Worm (Caenorhabditis elegans): ENCODE measurements around the gene tap-1.
A peak's percentile ranks its signal among the peaks of the same experiment; 100 is the strongest.

DNA sequence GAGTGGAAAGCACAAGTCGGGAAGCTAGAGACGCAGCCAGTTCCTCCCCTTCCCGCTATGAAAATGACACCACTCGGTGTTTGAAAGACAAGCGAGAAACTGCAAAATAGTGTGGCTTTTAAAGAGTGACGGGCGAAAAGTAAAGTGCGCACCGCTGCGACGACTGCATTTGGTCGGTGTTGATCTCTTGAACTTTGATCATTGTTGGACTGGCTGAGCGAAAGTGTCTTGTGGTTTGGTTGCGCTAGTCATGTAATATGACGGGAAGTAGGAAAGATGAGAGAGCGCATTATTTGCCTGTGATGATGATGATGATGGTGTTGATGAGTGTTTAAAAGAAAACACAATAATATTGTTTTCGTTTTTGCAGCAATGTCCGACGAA is 29.1 kb upstream of the tap-1 start:
- TF ChIP-seq nhr-41 (GFP tag; IDR thresholded peaks at IDR 0.05) (peak; percentile 44; the same call in 1 of the 2 replicates), arid-1 (GFP tag; conservative IDR thresholded peaks at IDR 0.05) (peak; percentile 58; the same call in 1 of the 2 replicates), zfp-2 (tag; optimal IDR thresholded peaks at IDR 0.05) (peak; percentile 36), lin-13 (GFP tag; optimal IDR thresholded peaks at IDR 0.05) (peak; percentile 59), zag-1 (tag; optimal IDR thresholded peaks at IDR 0.05) (no peak)

All from whole organism, L4 larva.